Worm (Caenorhabditis elegans) whole organism, early embryonic: ENCODE results near the gene F21C10.9.

ENCODE experiments used
- B0310.2 ChIP-seq: sonication (generic microtip); optimal IDR thresholded peaks from 2 replicates; lab custom pipeline; 2016; ENCODE audit warnings: mild to moderate bottlenecking, missing genetic modification characterization, missing compliant biosample characterization
- aly-1 ChIP-seq: sonication (generic microtip); optimal IDR thresholded peaks from 2 replicates; lab custom pipeline; 2016; ENCODE audit warnings: missing genetic modification characterization, missing compliant biosample characterization
- ama-1 ChIP-seq: fragments of 150-350 bp; optimal IDR thresholded peaks from 2 replicates; lab custom pipeline; 2014
- flt-1 ChIP-seq: fragments of 200-800 bp; sonication (Bioruptor generic); IDR thresholded peaks from 2 replicates; pipeline ENCODE4 v1.3.6; 2022; ENCODE audit warnings: missing genetic modification characterization, missing compliant biosample characterization
- pes-1 ChIP-seq: fragments of 200-800 bp; sonication (Bioruptor generic); IDR thresholded peaks from 2 replicates; pipeline ENCODE4 v1.3.6; 2022; ENCODE audit warnings: missing genetic modification reagents, missing genetic modification characterization, missing compliant biosample characterization
- sea-1 ChIP-seq: fragments of 200-800 bp; sonication (Bioruptor generic); conservative IDR thresholded peaks from 2 replicates; pipeline ENCODE4 v1.3.6; 2022; ENCODE audit warnings: missing genetic modification characterization, missing compliant biosample characterization

DNA sequence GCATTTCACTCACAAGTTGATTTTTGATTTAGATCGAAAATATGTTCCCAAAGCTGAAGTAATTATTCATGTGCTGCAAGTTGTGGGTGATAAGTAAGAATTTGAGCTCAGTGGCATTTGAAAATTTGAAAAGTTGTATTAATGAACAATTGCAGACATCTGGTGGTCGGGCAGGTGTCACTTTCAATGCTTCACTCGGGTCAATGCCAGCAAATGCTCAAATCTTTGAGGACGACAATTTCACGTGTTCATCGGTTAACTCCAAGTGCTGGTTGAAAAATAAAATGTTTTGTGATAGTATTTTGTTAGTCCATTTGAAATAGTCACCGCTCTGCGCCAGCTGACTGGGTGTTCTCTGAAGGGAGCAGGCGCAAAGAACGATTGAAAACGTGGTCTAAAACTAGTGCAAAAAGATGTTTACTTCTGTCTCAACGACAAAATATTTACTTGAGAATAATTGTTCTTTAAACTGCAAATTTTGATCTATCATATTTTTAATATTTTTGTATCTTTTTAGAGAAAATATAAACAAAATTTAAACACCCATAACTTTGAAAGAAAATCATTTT is 4.4 kb downstream of the F21C10.9 start:
- TF ChIP-seq ama-1 (no peak), B0310.2 (no peak), pes-1 (GFP tag; lab: Robert Waterston, UW) (no peak), sea-1 (GFP tag; lab: Robert Waterston, UW) (no peak), flt-1 (no peak), aly-1 (no peak)
